Fruit fly (Drosophila melanogaster) whole organism, embryonic: ENCODE results near the gene CG34148.

ENCODE experiments used
- B-H2 ChIP-seq: fragments of 200-800 bp; sonication (Bioruptor generic); optimal IDR thresholded peaks from 2 replicates; lab custom pipeline; 2018; ENCODE audit warnings: missing biosample characterization, mild to moderate bottlenecking, missing genetic modification characterization
- CG11247 ChIP-seq: fragments of 200-800 bp; sonication (Bioruptor generic); IDR thresholded peaks from 2 replicates; pipeline ENCODE4 v1.3.6; 2022; ENCODE audit warnings: missing biosample characterization, missing genetic modification characterization
- CG11504 ChIP-seq: fragments of 200-800 bp; sonication (Bioruptor generic); optimal IDR thresholded peaks from 3 replicates; lab custom pipeline; 2019; ENCODE audit warnings: missing biosample characterization, mild to moderate bottlenecking, missing genetic modification characterization, moderate library complexity
- CG12071 ChIP-seq: fragments of 200-800 bp; sonication (Bioruptor generic); optimal IDR thresholded peaks from 3 replicates; lab custom pipeline; 2018; ENCODE audit warnings: missing biosample characterization, mild to moderate bottlenecking, missing genetic modification characterization
- CG12219 ChIP-seq: fragments of 200-800 bp; sonication (Bioruptor generic); optimal IDR thresholded peaks from 3 replicates; lab custom pipeline; 2018; ENCODE audit warnings: missing biosample characterization, mild to moderate bottlenecking, missing genetic modification characterization
- CG12299 ChIP-seq: fragments of 200-800 bp; sonication (Bioruptor generic); optimal IDR thresholded peaks from 2 replicates; lab custom pipeline; 2018; ENCODE audit warnings: missing biosample characterization, mild to moderate bottlenecking, missing genetic modification characterization
- CG13287 ChIP-seq: fragments of 200-800 bp; sonication (Bioruptor generic); IDR thresholded peaks from 2 replicates; pipeline ENCODE4 v1.3.6; 2022; ENCODE audit warnings: missing biosample characterization, missing genetic modification characterization; ENCODE audit not compliant: partially characterized antibody
- CG15011 ChIP-seq: fragments of 200-800 bp; sonication (Bioruptor generic); optimal IDR thresholded peaks from 3 replicates; lab custom pipeline; 2018; ENCODE audit warnings: missing biosample characterization, mild to moderate bottlenecking, missing genetic modification characterization
- CG16863 ChIP-seq: fragments of 200-800 bp; sonication (Bioruptor generic); optimal IDR thresholded peaks from 3 replicates; lab custom pipeline; 2016; ENCODE audit warnings: missing biosample characterization, missing genetic modification characterization
- CG17568 ChIP-seq: fragments of 200-800 bp; sonication (Bioruptor generic); optimal IDR thresholded peaks from 2 replicates; lab custom pipeline; 2018; ENCODE audit warnings: missing biosample characterization, mild to moderate bottlenecking, missing genetic modification characterization, moderate library complexity
- CG18599 ChIP-seq: fragments of 200-800 bp; sonication (Bioruptor generic); optimal IDR thresholded peaks from 3 replicates; lab custom pipeline; 2017; ENCODE audit warnings: missing biosample characterization, missing genetic modification characterization, mild to moderate bottlenecking, moderate library complexity, missing genetic modification reagents
- CG18764 ChIP-seq: fragments of 200-800 bp; sonication (Bioruptor generic); optimal IDR thresholded peaks from 3 replicates; lab custom pipeline; 2016; ENCODE audit warnings: missing biosample characterization, missing genetic modification characterization
- CG2116 ChIP-seq: fragments of 200-800 bp; sonication (Bioruptor generic); optimal IDR thresholded peaks from 3 replicates; lab custom pipeline; 2018; ENCODE audit warnings: missing biosample characterization, mild to moderate bottlenecking, missing genetic modification characterization
- CG4820 ChIP-seq: fragments of 200-800 bp; sonication (Bioruptor generic); optimal IDR thresholded peaks from 3 replicates; lab custom pipeline; 2016; ENCODE audit warnings: missing biosample characterization, missing genetic modification characterization
- CG5245 ChIP-seq: fragments of 200-800 bp; sonication (Bioruptor generic); optimal IDR thresholded peaks from 3 replicates; lab custom pipeline; 2016; ENCODE audit warnings: missing biosample characterization, missing genetic modification characterization
- CG6272 ChIP-seq: fragments of 200-800 bp; sonication (Bioruptor generic); IDR thresholded peaks from 2 replicates; pipeline ENCODE4 v1.3.6; 2022; ENCODE audit warnings: missing biosample characterization, missing genetic modification characterization
- CG7987 ChIP-seq: fragments of 200-800 bp; sonication (Bioruptor generic); optimal IDR thresholded peaks from 2 replicates; lab custom pipeline; 2018; ENCODE audit warnings: missing biosample characterization, mild to moderate bottlenecking, missing genetic modification characterization, moderate library complexity
- CG8478 ChIP-seq: fragments of >200 bp; optimal IDR thresholded peaks from 2 replicates; lab custom pipeline; 2018
- Chrac-16 ChIP-seq: fragments of 200-800 bp; sonication (Bioruptor generic); optimal IDR thresholded peaks from 3 replicates; lab custom pipeline; 2016; ENCODE audit warnings: missing biosample characterization, missing genetic modification characterization
- D19A ChIP-seq: fragments of 200-800 bp; optimal IDR thresholded peaks from 3 replicates; lab custom pipeline; 2019; ENCODE audit warnings: missing biosample characterization, mild to moderate bottlenecking, missing genetic modification characterization, moderate library complexity
- Dek ChIP-seq: fragments of 200-800 bp; sonication (Bioruptor generic); optimal IDR thresholded peaks from 3 replicates; lab custom pipeline; 2019; ENCODE audit warnings: missing biosample characterization, mild to moderate bottlenecking, missing genetic modification characterization, moderate library complexity
- Dll ChIP-seq: fragments of 200-800 bp; sonication (Bioruptor generic); IDR thresholded peaks from 4 replicates; pipeline ENCODE4 v1.3.6; 2022; ENCODE audit warnings: missing biosample characterization, missing genetic modification characterization; ENCODE audit not compliant: partially characterized antibody
- Dp ChIP-seq: fragments of 200-800 bp; sonication (Bioruptor generic); optimal IDR thresholded peaks from 2 replicates; lab custom pipeline; 2018; ENCODE audit warnings: missing biosample characterization, mild to moderate bottlenecking, missing genetic modification characterization, moderate library complexity
- Gug ChIP-seq: fragments of 200-800 bp; sonication (Bioruptor generic); IDR thresholded peaks from 4 replicates; pipeline ENCODE4 v1.3.6; 2022; ENCODE audit warnings: missing biosample characterization, missing genetic modification characterization
- HLHmδ ChIP-seq: fragments of 200-800 bp; sonication (Bioruptor generic); optimal IDR thresholded peaks from 2 replicates; lab custom pipeline; 2018; ENCODE audit warnings: missing biosample characterization, mild to moderate bottlenecking, missing genetic modification characterization, moderate library complexity
- Mes4 ChIP-seq: fragments of 200-800 bp; sonication (Bioruptor generic); optimal IDR thresholded peaks from 2 replicates; lab custom pipeline; 2016; ENCODE audit warnings: missing biosample characterization, missing genetic modification characterization
- NFAT ChIP-seq: fragments of 200-800 bp; sonication (Bioruptor generic); IDR thresholded peaks from 2 replicates; pipeline ENCODE4 v1.3.6; 2022; ENCODE audit warnings: missing biosample characterization, missing genetic modification characterization
- PHDP ChIP-seq: fragments of 200-800 bp; sonication (Bioruptor generic); optimal IDR thresholded peaks from 3 replicates; lab custom pipeline; 2018; ENCODE audit warnings: missing biosample characterization, mild to moderate bottlenecking, missing genetic modification characterization, moderate library complexity
- Ptx1 ChIP-seq: fragments of 200-800 bp; sonication (Bioruptor generic); IDR thresholded peaks from 2 replicates; pipeline ENCODE4 v1.3.6; 2022; ENCODE audit warnings: missing biosample characterization, missing genetic modification characterization
- Trl ChIP-seq, 3 experiments: fragments of >200 bp in 2 of 3; fragments of 200-800 bp in 1 of 3; sonication (Bioruptor generic) in 1 of 3; optimal IDR thresholded peaks; 2 replicates in 1 of 3; 3 replicates in 2 of 3; lab custom pipeline; 2016 to 2017; ENCODE audit warnings: missing biosample characterization in 1 of 3, missing genetic modification characterization in 1 of 3
- amos ChIP-seq: fragments of 200-800 bp; sonication (Bioruptor generic); IDR thresholded peaks from 2 replicates; pipeline ENCODE4 v1.3.6; 2022; ENCODE audit warnings: missing biosample characterization, missing genetic modification characterization; ENCODE audit not compliant: partially characterized antibody
- aop ChIP-seq: fragments of 200-800 bp; sonication (Bioruptor generic); IDR thresholded peaks from 2 replicates; pipeline ENCODE4 v1.3.6; 2022; ENCODE audit warnings: missing biosample characterization, missing genetic modification characterization
- az2 ChIP-seq: fragments of 200-800 bp; sonication (Bioruptor generic); optimal IDR thresholded peaks from 3 replicates; lab custom pipeline; 2016; ENCODE audit warnings: missing biosample characterization, missing genetic modification characterization
- btn ChIP-seq: fragments of 200-800 bp; sonication (Bioruptor generic); optimal IDR thresholded peaks from 2 replicates; lab custom pipeline; 2016; ENCODE audit warnings: missing biosample characterization, missing genetic modification characterization
- en ChIP-seq: fragments of 200-800 bp; sonication (Bioruptor generic); optimal IDR thresholded peaks from 2 replicates; lab custom pipeline; 2016; ENCODE audit warnings: missing biosample characterization, missing genetic modification characterization
- exex ChIP-seq: fragments of 200-800 bp; sonication (Bioruptor generic); optimal IDR thresholded peaks from 4 replicates; lab custom pipeline; 2018; ENCODE audit warnings: missing biosample characterization, mild to moderate bottlenecking, missing genetic modification characterization, moderate library complexity
- fd102C ChIP-seq: fragments of 200-800 bp; sonication (Bioruptor generic); optimal IDR thresholded peaks from 2 replicates; lab custom pipeline; 2018; ENCODE audit warnings: missing biosample characterization, mild to moderate bottlenecking, missing genetic modification characterization, moderate library complexity
- gfzf ChIP-seq: fragments of 200-800 bp; sonication (Bioruptor generic); optimal IDR thresholded peaks from 2 replicates; lab custom pipeline; 2016; ENCODE audit warnings: missing biosample characterization, mild to moderate bottlenecking, missing genetic modification characterization, moderate library complexity
- gsb ChIP-seq: fragments of 200-800 bp; sonication (Bioruptor generic); IDR thresholded peaks from 2 replicates; pipeline ENCODE4 v1.3.6; 2022; ENCODE audit warnings: missing biosample characterization, missing genetic modification characterization
- insv ChIP-seq, 2 experiments: fragments of 200-800 bp; sonication (Bioruptor generic); optimal IDR thresholded peaks; 3 replicates each; lab custom pipeline; 2016 to 2018; ENCODE audit warnings: missing biosample characterization in 2 of 2, missing genetic modification characterization in 2 of 2
- oc ChIP-seq: fragments of 200-800 bp; sonication (Bioruptor generic); optimal IDR thresholded peaks from 2 replicates; lab custom pipeline; 2018; ENCODE audit warnings: missing biosample characterization, mild to moderate bottlenecking, missing genetic modification characterization, moderate library complexity
- p53 ChIP-seq: fragments of 200-800 bp; sonication (Bioruptor generic); optimal IDR thresholded peaks from 2 replicates; lab custom pipeline; 2016; ENCODE audit warnings: missing biosample characterization, missing genetic modification characterization
- peb ChIP-seq: fragments of 200-800 bp; sonication (Bioruptor generic); IDR thresholded peaks from 2 replicates; pipeline ENCODE4 v1.3.6; 2022; ENCODE audit warnings: missing biosample characterization, missing genetic modification characterization
- phol ChIP-seq: fragments of 200-800 bp; sonication (Bioruptor generic); optimal IDR thresholded peaks from 3 replicates; lab custom pipeline; 2018; ENCODE audit warnings: missing biosample characterization, mild to moderate bottlenecking, missing genetic modification characterization, moderate library complexity
- sc ChIP-seq, 3 experiments: fragments of >200 bp in 2 of 3; fragments of 200-800 bp in 1 of 3; sonication (Bioruptor generic) in 1 of 3; optimal IDR thresholded peaks; 2 replicates in 2 of 3; 3 replicates in 1 of 3; lab custom pipeline; 2017; ENCODE audit warnings: mild to moderate bottlenecking in 1 of 3, missing biosample characterization in 1 of 3, missing genetic modification characterization in 1 of 3, missing genetic modification reagents in 1 of 3
- scrt ChIP-seq: fragments of 200-800 bp; sonication (Bioruptor generic); optimal IDR thresholded peaks from 2 replicates; lab custom pipeline; 2018; ENCODE audit warnings: missing biosample characterization, mild to moderate bottlenecking, missing genetic modification characterization, moderate library complexity
- seq ChIP-seq: fragments of 200-800 bp; sonication (Bioruptor generic); IDR thresholded peaks from 2 replicates; pipeline ENCODE4 v1.3.6; 2022; ENCODE audit warnings: missing biosample characterization, missing genetic modification characterization
- shn ChIP-seq: fragments of 200-800 bp; sonication (Bioruptor generic); optimal IDR thresholded peaks from 3 replicates; lab custom pipeline; 2016; ENCODE audit warnings: missing biosample characterization, missing genetic modification characterization
- trh ChIP-seq: fragments of 200-800 bp; sonication (Bioruptor generic); optimal IDR thresholded peaks from 2 replicates; lab custom pipeline; 2016; ENCODE audit warnings: missing biosample characterization, missing genetic modification characterization
- unpg ChIP-seq: fragments of 200-800 bp; sonication (Bioruptor generic); optimal IDR thresholded peaks from 3 replicates; lab custom pipeline; 2018; ENCODE audit warnings: missing biosample characterization, mild to moderate bottlenecking, missing genetic modification characterization, moderate library complexity

The CG34148 gene

DNA sequence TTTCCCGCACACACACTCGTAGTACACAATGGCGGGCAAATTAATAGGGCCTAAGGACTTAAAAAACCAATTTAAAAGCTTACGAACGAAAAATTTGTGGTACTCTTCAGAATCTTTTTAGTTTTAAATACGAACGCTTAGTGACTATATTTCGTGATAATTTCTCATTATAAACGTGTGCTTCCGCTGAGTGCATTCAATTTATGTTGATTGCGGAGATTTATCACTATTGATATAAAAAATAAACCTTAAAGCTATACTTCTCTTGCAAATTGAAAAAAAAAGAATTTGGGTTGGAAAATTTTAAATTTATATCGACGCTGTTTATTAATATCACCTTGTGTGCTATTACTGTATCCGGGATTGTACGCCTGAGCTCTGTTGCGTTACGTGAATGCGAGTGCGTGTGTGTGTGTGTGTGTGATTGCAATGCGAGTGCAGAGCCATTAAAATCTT, 29.5 kb downstream of the CG34148 start (continued):
- 0 out of 2 replicates have a peak, but pooled peaks have one; percentile 38 for TF ChIP-seq seq
- peak; percentile 46 for TF ChIP-seq CG5245 (GFP tag; lab: Kevin White, UChicago)
- no peak for TF ChIP-seq B-H2 (GFP tag; lab: Kevin White, UChicago)
- no peak for TF ChIP-seq trh (GFP tag; lab: Kevin White, UChicago)
- peak; percentile 54 for TF ChIP-seq Chrac-16
- peak; percentile 15 for TF ChIP-seq Dek (tag; lab: Kevin White, UChicago)
- TF ChIP-seq CG12071 (GFP tag; lab: Kevin White, UChicago), result peak; percentile 8
- peak; percentile 2 for TF ChIP-seq CG18764 (GFP tag; lab: Kevin White, UChicago)
- TF ChIP-seq p53, result no peak
- TF ChIP-seq CG15011, result peak; percentile 63
- no peak for TF ChIP-seq gsb (GFP tag; lab: Robert Waterston, UW)
- peak; percentile 26 for TF ChIP-seq CG17568 (GFP tag; lab: Kevin White, UChicago)
- TF ChIP-seq CG16863, result peak; percentile 67
- peak; percentile 84 for TF ChIP-seq phol
- peak; percentile 12 for TF ChIP-seq fd102C (GFP tag; lab: Kevin White, UChicago)
- no peak for TF ChIP-seq CG13287 (GFP tag; lab: Robert Waterston, UW)
- no peak for TF ChIP-seq oc (tag; lab: Kevin White, UChicago)
- TF ChIP-seq CG12219 (GFP tag; lab: Kevin White, UChicago), result peak; percentile 34
- TF ChIP-seq aop (GFP tag; lab: Robert Waterston, UW), result no peak
- TF ChIP-seq Dll (GFP tag; lab: Robert Waterston, UW), result no peak
- peak; percentile 52 for TF ChIP-seq Ptx1 (GFP tag; lab: Robert Waterston, UW)
- TF ChIP-seq amos, result no peak
- no peak for TF ChIP-seq CG11247 (GFP tag; lab: Robert Waterston, UW)
- peak; percentile 87 for TF ChIP-seq CG11504 (tag; lab: Kevin White, UChicago)
- TF ChIP-seq D19A (tag; lab: Kevin White, UChicago), result peak; percentile 78
- TF ChIP-seq CG7987 (GFP tag; lab: Kevin White, UChicago), result no peak
- TF ChIP-seq CG2116 (GFP tag; lab: Kevin White, UChicago), result peak; percentile 20
- TF ChIP-seq Gug (GFP tag; lab: Robert Waterston, UW), result no peak
- no peak for TF ChIP-seq HLHmδ (GFP tag; lab: Kevin White, UChicago)
- no peak for TF ChIP-seq CG8478 (lab: Kevin White, UChicago)
- TF ChIP-seq shn (GFP tag; lab: Kevin White, UChicago), result no peak
- TF ChIP-seq Dp (GFP tag; lab: Kevin White, UChicago), result no peak
- TF ChIP-seq unpg (GFP tag; lab: Kevin White, UChicago), result peak; percentile 72
- peak; percentile 21 for TF ChIP-seq Mes4
- no peak for TF ChIP-seq insv (GFP tag; optimal IDR thresholded peaks at IDR 0.05; lab: Kevin White, UChicago)
- TF ChIP-seq az2, result peak; percentile 75
- no peak for TF ChIP-seq NFAT (GFP tag; lab: Robert Waterston, UW)
- peak; percentile 41 for TF ChIP-seq CG12299
- TF ChIP-seq sc (optimal IDR thresholded peaks at IDR 0.05; lab: Kevin White, UChicago), result no peak
- TF ChIP-seq sc (GFP tag; optimal IDR thresholded peaks at IDR 0.05; lab: Kevin White, UChicago), result peak; percentile 53
- no peak for TF ChIP-seq gfzf (GFP tag; lab: Kevin White, UChicago)
- TF ChIP-seq btn, result peak; percentile 9
- peak; percentile 56 for TF ChIP-seq CG18599
- TF ChIP-seq CG6272 (GFP tag; lab: Robert Waterston, UW), result no peak
- TF ChIP-seq CG4820 (GFP tag; lab: Kevin White, UChicago), result peak; percentile 80
- peak; percentile 54 for TF ChIP-seq en (GFP tag; lab: Kevin White, UChicago)
- TF ChIP-seq Trl (optimal IDR thresholded peaks at IDR 0.05; lab: Kevin White, UChicago), result no peak
- peak; percentile 66 for TF ChIP-seq Trl (GFP tag; optimal IDR thresholded peaks at IDR 0.05; lab: Kevin White, UChicago)
- TF ChIP-seq PHDP, result peak; percentile 56
- TF ChIP-seq peb (GFP tag; lab: Robert Waterston, UW), result no peak
- no peak for TF ChIP-seq scrt
- TF ChIP-seq exex, result no peak
